Fruit fly (Drosophila melanogaster) whole organism, larva: Measurements from ENCODE around the gene CG34292.

Experiments used
- noc ChIP-seq: fragments of 200-800 bp; sonication (Bioruptor generic); optimal IDR thresholded peaks from 3 replicates; lab custom pipeline; 2019; ENCODE audit warnings: missing biosample characterization, mild to moderate bottlenecking, missing genetic modification characterization, moderate library complexity

CG34292 gene

DNA sequence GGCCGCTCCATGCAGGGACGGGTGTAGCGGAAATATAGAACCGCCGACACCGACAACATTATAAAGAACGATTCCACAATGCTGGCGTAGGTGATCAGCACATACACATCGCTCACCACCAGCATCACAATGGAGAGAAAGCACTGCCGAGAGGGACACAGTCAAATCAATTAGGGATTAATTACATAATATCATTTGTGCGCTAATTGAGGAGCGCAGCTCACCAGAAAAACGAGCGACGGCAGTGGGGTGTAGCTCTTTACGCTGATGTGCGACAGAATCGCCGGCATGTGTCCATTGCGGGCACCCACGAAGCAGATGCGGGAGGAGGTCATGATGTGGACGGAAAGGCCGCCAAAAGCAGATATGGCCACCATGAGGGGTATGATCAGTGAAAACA, 47.4 kb downstream of the CG34292 start:
- no peak for TF ChIP-seq noc

DNA sequence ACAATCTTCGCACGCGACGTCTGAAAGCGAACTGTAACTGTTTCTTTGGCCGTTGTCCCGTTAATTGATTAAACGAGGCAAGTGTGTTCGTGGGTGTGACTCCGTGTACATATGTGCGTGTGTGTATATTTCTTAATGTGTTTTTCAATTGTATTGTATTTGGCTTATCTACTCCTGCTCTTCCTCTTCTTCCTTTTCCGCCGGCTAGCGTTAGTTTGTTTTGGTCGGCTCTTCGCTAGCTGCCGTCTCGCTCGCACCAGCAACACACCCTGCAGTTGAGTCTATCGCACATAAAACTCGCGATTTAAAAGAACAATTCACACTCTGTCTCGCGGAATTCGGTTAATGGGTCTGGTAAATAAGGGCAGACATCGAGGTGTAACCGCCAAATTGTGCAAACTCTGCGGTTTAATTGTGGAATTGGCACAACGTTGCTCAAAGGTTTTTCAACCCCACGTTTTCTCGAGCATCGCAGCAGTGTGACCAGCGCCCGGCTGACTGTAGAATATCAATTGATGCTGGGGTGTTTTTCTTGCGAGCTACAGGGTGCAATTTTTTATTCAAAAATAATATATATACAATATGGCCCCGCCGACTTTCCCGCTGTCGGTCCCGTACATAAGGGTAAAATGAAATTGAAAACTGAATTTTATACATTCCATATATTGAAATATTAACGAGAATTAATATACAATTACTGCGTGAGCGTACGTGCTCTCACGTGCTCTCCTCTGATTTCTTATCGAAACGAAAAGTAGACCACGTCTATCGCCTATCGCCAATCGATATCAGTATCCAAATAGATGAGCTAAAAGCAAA, 50.0 kb downstream of the CG34292 start, which contains the start of the genes gb and CG5815:
Gene gb (minus strand): TSS at position 487 of the 819 bp plus-strand sequence.
Gene CG5815 (plus strand): TSS at position 783 of the 819 bp plus-strand sequence.
- no peak for TF ChIP-seq noc
